Fruit fly (Drosophila melanogaster) whole organism, prepupa: ENCODE results near the gene CG43120.
A peak's percentile ranks its signal among the peaks of the same experiment; 100 is the strongest.

Experiments used
- Blimp-1 ChIP-seq: fragments of 200-800 bp; sonication (Bioruptor generic); optimal IDR thresholded peaks from 3 replicates; lab custom pipeline; 2017; ENCODE audit warnings: missing biosample characterization, missing genetic modification characterization, mild to moderate bottlenecking, moderate library complexity, missing genetic modification reagents
- CG10631 ChIP-seq: fragments of 200-800 bp; sonication (Bioruptor generic); optimal IDR thresholded peaks from 2 replicates; lab custom pipeline; 2016; ENCODE audit warnings: missing biosample characterization, missing genetic modification characterization
- CG10669 ChIP-seq: fragments of 200-800 bp; sonication (Bioruptor generic); optimal IDR thresholded peaks from 3 replicates; lab custom pipeline; 2018; ENCODE audit warnings: missing biosample characterization, mild to moderate bottlenecking, missing genetic modification characterization, moderate library complexity
- CG11762 ChIP-seq: fragments of 200-800 bp; sonication (Bioruptor generic); optimal IDR thresholded peaks from 3 replicates; lab custom pipeline; 2016; ENCODE audit warnings: missing biosample characterization, missing genetic modification characterization; ENCODE audit not compliant: insufficient read depth
- CG11902 ChIP-seq: fragments of 200-800 bp; sonication (Bioruptor generic); optimal IDR thresholded peaks from 3 replicates; lab custom pipeline; 2016; ENCODE audit warnings: missing biosample characterization, missing genetic modification characterization
- CG15336 ChIP-seq: fragments of 200-800 bp; sonication (Bioruptor generic); IDR thresholded peaks from 2 replicates; pipeline ENCODE4 v1.3.6; 2022; ENCODE audit warnings: missing biosample characterization, missing genetic modification characterization
- CG1621 ChIP-seq: fragments of 200-800 bp; sonication (Bioruptor generic); optimal IDR thresholded peaks from 3 replicates; lab custom pipeline; 2018; ENCODE audit warnings: missing biosample characterization, mild to moderate bottlenecking, missing genetic modification characterization
- CG16779 ChIP-seq: fragments of 200-800 bp; sonication (Bioruptor generic); optimal IDR thresholded peaks from 3 replicates; lab custom pipeline; 2017; ENCODE audit warnings: missing biosample characterization, mild to moderate bottlenecking, missing genetic modification characterization
- CG3032 ChIP-seq: fragments of 200-800 bp; optimal IDR thresholded peaks from 2 replicates; lab custom pipeline; 2019; ENCODE audit warnings: missing biosample characterization, mild to moderate bottlenecking, missing genetic modification characterization, moderate library complexity
- CG32006 ChIP-seq: fragments of 200-800 bp; sonication (Bioruptor generic); optimal IDR thresholded peaks from 3 replicates; lab custom pipeline; 2017; ENCODE audit warnings: missing biosample characterization, mild to moderate bottlenecking, missing genetic modification characterization
- CG34406 ChIP-seq: fragments of 200-800 bp; sonication (Bioruptor generic); optimal IDR thresholded peaks from 3 replicates; lab custom pipeline; 2016; ENCODE audit warnings: missing biosample characterization, missing genetic modification characterization
- CG4318 ChIP-seq: fragments of 200-800 bp; sonication (Bioruptor generic); optimal IDR thresholded peaks from 3 replicates; lab custom pipeline; 2017; ENCODE audit warnings: missing biosample characterization, mild to moderate bottlenecking, missing genetic modification characterization
- CG6163 ChIP-seq: fragments of 200-800 bp; sonication (Bioruptor generic); IDR thresholded peaks from 3 replicates; pipeline ENCODE4 v1.3.6; 2022; ENCODE audit warnings: missing biosample characterization, missing genetic modification characterization
- CG6276 ChIP-seq: fragments of 200-800 bp; sonication (Bioruptor generic); optimal IDR thresholded peaks from 2 replicates; lab custom pipeline; 2017; ENCODE audit warnings: missing biosample characterization, mild to moderate bottlenecking, missing genetic modification characterization
- CG6792 ChIP-seq: fragments of 200-800 bp; sonication (Bioruptor generic); optimal IDR thresholded peaks from 3 replicates; lab custom pipeline; 2016; ENCODE audit warnings: missing biosample characterization, missing genetic modification characterization
- CG6808 ChIP-seq: fragments of 200-800 bp; sonication (Bioruptor generic); optimal IDR thresholded peaks from 3 replicates; lab custom pipeline; 2017; ENCODE audit warnings: missing biosample characterization, missing genetic modification characterization, mild to moderate bottlenecking, moderate library complexity, missing genetic modification reagents
- CG6854 ChIP-seq: fragments of 200-800 bp; sonication (Bioruptor generic); optimal IDR thresholded peaks from 2 replicates; lab custom pipeline; 2017; ENCODE audit warnings: missing biosample characterization, mild to moderate bottlenecking, missing genetic modification characterization
- CG7368 ChIP-seq: fragments of 200-800 bp; sonication (Bioruptor generic); optimal IDR thresholded peaks from 3 replicates; lab custom pipeline; 2016; ENCODE audit warnings: missing biosample characterization, missing genetic modification characterization
- CG8119 ChIP-seq: fragments of 200-800 bp; sonication (Bioruptor generic); IDR thresholded peaks from 3 replicates; pipeline ENCODE4 v1.3.6; 2022; ENCODE audit warnings: missing biosample characterization, missing genetic modification characterization
- CG8319 ChIP-seq: fragments of 200-800 bp; sonication (Bioruptor generic); optimal IDR thresholded peaks from 3 replicates; lab custom pipeline; 2016; ENCODE audit warnings: missing biosample characterization, missing genetic modification characterization
- CG8632 ChIP-seq: fragments of 200-800 bp; sonication (Bioruptor generic); optimal IDR thresholded peaks from 3 replicates; lab custom pipeline; 2016; ENCODE audit warnings: missing biosample characterization, missing genetic modification characterization
- Eip75B ChIP-seq: fragments of 200-800 bp; sonication (Bioruptor generic); optimal IDR thresholded peaks from 3 replicates; lab custom pipeline; 2016; ENCODE audit warnings: missing biosample characterization, missing genetic modification characterization
- Eip78C ChIP-seq: fragments of 200-800 bp; sonication (Bioruptor generic); peaks from one replicate; lab custom pipeline; 2016; ENCODE audit warnings: missing biosample characterization, missing genetic modification characterization
- Eip93F ChIP-seq: fragments of 200-800 bp; sonication (Bioruptor generic); optimal IDR thresholded peaks from 2 replicates; lab custom pipeline; 2016; ENCODE audit warnings: missing biosample characterization, mild to moderate bottlenecking, missing genetic modification characterization
- Ets21C ChIP-seq: fragments of 200-800 bp; sonication (Bioruptor generic); optimal IDR thresholded peaks from 3 replicates; lab custom pipeline; 2016; ENCODE audit warnings: missing biosample characterization, missing genetic modification characterization
- Ets96B ChIP-seq: fragments of 200-800 bp; optimal IDR thresholded peaks from 2 replicates; lab custom pipeline; 2019; ENCODE audit warnings: missing biosample characterization, mild to moderate bottlenecking, missing genetic modification characterization, moderate library complexity
- Hr39 ChIP-seq: fragments of 200-800 bp; sonication (Bioruptor generic); optimal IDR thresholded peaks from 2 replicates; lab custom pipeline; 2016; ENCODE audit warnings: missing biosample characterization, missing genetic modification characterization
- Hr4 ChIP-seq: fragments of 200-800 bp; sonication (Bioruptor generic); optimal IDR thresholded peaks from 3 replicates; lab custom pipeline; 2016; ENCODE audit warnings: missing biosample characterization, missing genetic modification characterization
- OdsH ChIP-seq: fragments of 200-800 bp; sonication (Bioruptor generic); optimal IDR thresholded peaks from 3 replicates; lab custom pipeline; 2016; ENCODE audit warnings: missing biosample characterization, missing genetic modification characterization
- Smox ChIP-seq: fragments of 200-800 bp; sonication (Bioruptor generic); optimal IDR thresholded peaks from 3 replicates; lab custom pipeline; 2016; ENCODE audit warnings: missing biosample characterization, missing genetic modification characterization
- Sox102F ChIP-seq: fragments of 200-800 bp; sonication (Bioruptor generic); optimal IDR thresholded peaks from 2 replicates; lab custom pipeline; 2016; ENCODE audit warnings: missing biosample characterization, mild to moderate bottlenecking, missing genetic modification characterization
- Sox14 ChIP-seq: fragments of 200-800 bp; sonication (Bioruptor generic); optimal IDR thresholded peaks from 3 replicates; lab custom pipeline; 2016; ENCODE audit warnings: missing biosample characterization, missing genetic modification characterization
- Sox15 ChIP-seq: fragments of 200-800 bp; sonication (Bioruptor generic); optimal IDR thresholded peaks from 3 replicates; lab custom pipeline; 2016; ENCODE audit warnings: missing biosample characterization, missing genetic modification characterization
- achi ChIP-seq: fragments of 200-800 bp; sonication (Bioruptor generic); optimal IDR thresholded peaks from 3 replicates; lab custom pipeline; 2016; ENCODE audit warnings: missing biosample characterization, missing genetic modification characterization
- acj6 ChIP-seq: fragments of 200-800 bp; sonication (Bioruptor generic); optimal IDR thresholded peaks from 3 replicates; lab custom pipeline; 2016; ENCODE audit warnings: missing biosample characterization, missing genetic modification characterization
- cyc ChIP-seq: fragments of 200-800 bp; sonication (Bioruptor generic); optimal IDR thresholded peaks from 3 replicates; lab custom pipeline; 2016; ENCODE audit warnings: missing biosample characterization, missing genetic modification characterization
- dac ChIP-seq: fragments of 200-800 bp; sonication (Bioruptor generic); optimal IDR thresholded peaks from 2 replicates; lab custom pipeline; 2017; ENCODE audit warnings: missing biosample characterization, mild to moderate bottlenecking, missing genetic modification characterization
- dsx ChIP-seq: fragments of 200-800 bp; optimal IDR thresholded peaks from 3 replicates; lab custom pipeline; 2019; ENCODE audit warnings: missing biosample characterization, mild to moderate bottlenecking, missing genetic modification characterization, moderate library complexity; ENCODE audit not compliant: poor library complexity, severe bottlenecking
- esn ChIP-seq: fragments of 200-800 bp; sonication (Bioruptor generic); optimal IDR thresholded peaks from 2 replicates; lab custom pipeline; 2016; ENCODE audit warnings: missing biosample characterization, mild to moderate bottlenecking, missing genetic modification characterization, moderate library complexity
- fd59A ChIP-seq: fragments of 200-800 bp; sonication (Bioruptor generic); optimal IDR thresholded peaks from 2 replicates; lab custom pipeline; 2017; ENCODE audit warnings: missing biosample characterization, mild to moderate bottlenecking, missing genetic modification characterization, missing genetic modification reagents
- fd85E ChIP-seq: fragments of 200-800 bp; sonication (Bioruptor generic); optimal IDR thresholded peaks from 3 replicates; lab custom pipeline; 2016; ENCODE audit warnings: missing biosample characterization, missing genetic modification characterization
- fkh ChIP-seq: fragments of 200-800 bp; sonication (Bioruptor generic); optimal IDR thresholded peaks from 3 replicates; lab custom pipeline; 2017; ENCODE audit warnings: missing biosample characterization, mild to moderate bottlenecking, missing genetic modification characterization, moderate library complexity
- lz ChIP-seq: fragments of 200-800 bp; sonication (Bioruptor generic); optimal IDR thresholded peaks from 3 replicates; lab custom pipeline; 2016; ENCODE audit warnings: missing biosample characterization, missing genetic modification characterization
- net ChIP-seq: fragments of 200-800 bp; sonication (Bioruptor generic); optimal IDR thresholded peaks from 3 replicates; lab custom pipeline; 2016; ENCODE audit warnings: missing biosample characterization, missing genetic modification characterization
- pdm3 ChIP-seq: fragments of 200-800 bp; sonication (Bioruptor generic); optimal IDR thresholded peaks from 3 replicates; lab custom pipeline; 2016; ENCODE audit warnings: missing biosample characterization, missing genetic modification characterization
- spab ChIP-seq: fragments of 200-800 bp; sonication (Bioruptor generic); optimal IDR thresholded peaks from 2 replicates; lab custom pipeline; 2017; ENCODE audit warnings: missing biosample characterization, mild to moderate bottlenecking, missing genetic modification characterization, missing genetic modification reagents
- ss ChIP-seq, 2 experiments: fragments of 200-800 bp; sonication (Bioruptor generic); optimal IDR thresholded peaks; 2 replicates in 1 of 2; 3 replicates in 1 of 2; lab custom pipeline; 2017 to 2018; ENCODE audit warnings: mild to moderate bottlenecking in 2 of 2, missing biosample characterization in 2 of 2, missing genetic modification characterization in 2 of 2, moderate library complexity in 1 of 2
- topi ChIP-seq: fragments of 200-800 bp; sonication (Bioruptor generic); optimal IDR thresholded peaks from 3 replicates; lab custom pipeline; 2016; ENCODE audit warnings: missing biosample characterization, missing genetic modification characterization

CG43120 gene

dm6 chr3L:14410146-14410676 is 28.5 kb downstream of the CG43120 start, which contains the start of gene CG3919 (continued):
- peak; percentile 76 for TF ChIP-seq Sox102F (GFP tag; lab: Kevin White, UChicago)
- peak; percentile 55 for TF ChIP-seq CG8319
- peak; percentile 27 for TF ChIP-seq spab (GFP tag; lab: Kevin White, UChicago)
- peak; percentile 74 for TF ChIP-seq esn (GFP tag; lab: Kevin White, UChicago)
- peak; percentile 66 for TF ChIP-seq Hr4
- TF ChIP-seq CG6854 (GFP tag; lab: Kevin White, UChicago): no peak
- peak; percentile 60 for TF ChIP-seq achi (GFP tag; lab: Kevin White, UChicago)
- TF ChIP-seq Eip78C (GFP tag; lab: Kevin White, UChicago): peak; percentile 91
- TF ChIP-seq fd85E (GFP tag; lab: Kevin White, UChicago): peak; percentile 9
- peak; percentile 28 for TF ChIP-seq CG11902 (GFP tag; lab: Kevin White, UChicago)
- peak; percentile 26 for TF ChIP-seq Sox15 (GFP tag; lab: Kevin White, UChicago)
- TF ChIP-seq CG8632 (GFP tag; lab: Kevin White, UChicago): peak; percentile 26
- TF ChIP-seq lz: peak; percentile 79
- TF ChIP-seq, all 60 proteins: peak for 58

dm6 chr3L:14410892-14411291 is 29.2 kb downstream of the CG43120 start:
- TF ChIP-seq Ets21C (GFP tag; lab: Kevin White, UChicago): no peak
- TF ChIP-seq CG11762 (GFP tag; lab: Kevin White, UChicago): no peak
- TF ChIP-seq topi: peak; percentile 20
- TF ChIP-seq dac (GFP tag; lab: Kevin White, UChicago): peak; percentile 23
- no peak for TF ChIP-seq Blimp-1 (GFP tag; lab: Kevin White, UChicago)
- peak; percentile 49 for TF ChIP-seq CG34406 (GFP tag; lab: Kevin White, UChicago)
- no peak for TF ChIP-seq Eip93F (GFP tag; lab: Kevin White, UChicago)
- no peak for TF ChIP-seq CG16779 (tag; lab: Kevin White, UChicago)
- peak; percentile 12 for TF ChIP-seq CG4318 (GFP tag; lab: Kevin White, UChicago)
- TF ChIP-seq Hr4: peak; percentile 33
- no peak for TF ChIP-seq CG7368 (GFP tag; lab: Kevin White, UChicago)
- no peak for TF ChIP-seq Smox
- TF ChIP-seq Sox14 (GFP tag; lab: Kevin White, UChicago): peak; percentile 6
- peak; percentile 35 for TF ChIP-seq CG10669 (GFP tag; lab: Kevin White, UChicago)
- no peak for TF ChIP-seq net
- TF ChIP-seq CG6792 (GFP tag; lab: Kevin White, UChicago): peak; percentile 4
- TF ChIP-seq spab (GFP tag; lab: Kevin White, UChicago): no peak
- peak; percentile 56 for TF ChIP-seq CG15336 (GFP tag; lab: Robert Waterston, UW)
- peak; percentile 29 for TF ChIP-seq CG6854 (GFP tag; lab: Kevin White, UChicago)
- no peak for TF ChIP-seq CG32006 (GFP tag; lab: Kevin White, UChicago)
- peak; percentile 57 for TF ChIP-seq CG3032 (tag; lab: Kevin White, UChicago)
- TF ChIP-seq CG1621 (tag; lab: Kevin White, UChicago): peak; percentile 63
- peak; percentile 15 for TF ChIP-seq dsx (GFP tag; lab: Kevin White, UChicago)
- TF ChIP-seq OdsH (GFP tag; lab: Kevin White, UChicago): peak; percentile 49
- peak; percentile 38 for TF ChIP-seq acj6
- TF ChIP-seq fd59A: peak; percentile 25
- TF ChIP-seq fkh (GFP tag; lab: Kevin White, UChicago): no peak
- TF ChIP-seq ss (GFP tag; optimal IDR thresholded peaks at IDR 0.05; lab: Kevin White, UChicago): peak in 1 of 2 experiments; percentile 34
- TF ChIP-seq CG6808 (GFP tag; lab: Kevin White, UChicago): no peak
- peak; percentile 63; the same call in 2 of the 3 replicates for TF ChIP-seq CG6163 (GFP tag; lab: Robert Waterston, UW)
- peak; percentile 11 for TF ChIP-seq Hr39
- TF ChIP-seq pdm3 (GFP tag; lab: Kevin White, UChicago): peak; percentile 29
- peak; percentile 43; the same call in 2 of the 3 replicates for TF ChIP-seq CG8119
- TF ChIP-seq Sox102F (GFP tag; lab: Kevin White, UChicago): peak; percentile 70
- peak; percentile 44 for TF ChIP-seq Ets96B (tag; lab: Kevin White, UChicago)
- TF ChIP-seq cyc (GFP tag; lab: Kevin White, UChicago): no peak
- TF ChIP-seq CG6276 (GFP tag; lab: Kevin White, UChicago): no peak
- TF ChIP-seq Eip75B: peak; percentile 10
- TF ChIP-seq CG10631 (GFP tag; lab: Kevin White, UChicago): peak; percentile 28
- TF ChIP-seq esn (GFP tag; lab: Kevin White, UChicago): peak; percentile 52
- TF ChIP-seq Eip78C (GFP tag; lab: Kevin White, UChicago): peak; percentile 78
